Fruit fly (Drosophila melanogaster) whole organism, pupa: ENCODE results near the gene CG46465.

Source experiments
- CG34367 ChIP-seq: fragments of 200-800 bp; sonication (Bioruptor generic); optimal IDR thresholded peaks from 2 replicates; lab custom pipeline; 2018; ENCODE audit warnings: missing biosample characterization, mild to moderate bottlenecking, missing genetic modification characterization
- EcR ChIP-seq: fragments of 200-800 bp; sonication (Bioruptor generic); optimal IDR thresholded peaks from 3 replicates; lab custom pipeline; 2019; ENCODE audit warnings: missing biosample characterization, missing genetic modification characterization, mild to moderate bottlenecking, moderate library complexity, missing genetic modification reagents
- gl ChIP-seq: fragments of 200-800 bp; sonication (Bioruptor generic); optimal IDR thresholded peaks from 2 replicates; lab custom pipeline; 2018; ENCODE audit warnings: missing biosample characterization, mild to moderate bottlenecking, missing genetic modification characterization

- TF ChIP-seq EcR (no peak), gl (tag; lab: Kevin White, UChicago) (no peak), CG34367 (tag; lab: Kevin White, UChicago) (no peak)
Observed at dm6 chr2L:19036105-19036714, 43.9 kb downstream of the CG46465 start.
